Worm (Caenorhabditis elegans): ENCODE measurements around the gene pqn-13.

- TF ChIP-seq lir-3 (tag; optimal IDR thresholded peaks at IDR 0.05; ENCODE audit: poor library complexity) (no peak), egl-27 (tag; optimal IDR thresholded peaks at IDR 0.05) (no peak), nhr-237 (tag; optimal IDR thresholded peaks at IDR 0.05) (no peak), unc-62 (GFP tag; optimal IDR thresholded peaks at IDR 0.05) (no peak), nhr-71 (tag; optimal IDR thresholded peaks at IDR 0.05) (no peak)
These were observed 36.3 kb upstream of the pqn-13 start for ce11 chrV:5712189-5712588.

Measured in whole organism, L1 larva.